Worm (Caenorhabditis elegans): Measurements from ENCODE around the gene Y39A3CL.3.
A peak's percentile ranks its signal among the peaks of the same experiment; 100 is the strongest.

Y39A3CL.3 gene

ce11 chrIII:1777468-1777867 is at the start of gene Y39A3CL.3:
TSS of gene Y39A3CL.3 (plus strand) at chrIII:1777802.
- TF ChIP-seq Y48G9A.11 (GFP tag; IDR thresholded peaks at IDR 0.05), result no peak
- no peak for TF ChIP-seq tag-97 (GFP tag; IDR thresholded peaks at IDR 0.05)
- TF ChIP-seq rbr-2 (tag; optimal IDR thresholded peaks at IDR 0.05), result no peak
- peak; percentile 3 for TF ChIP-seq mep-1 (tag; optimal IDR thresholded peaks at IDR 0.05)
- no peak for TF ChIP-seq F44E2.7 (GFP tag; IDR thresholded peaks at IDR 0.05)
- TF ChIP-seq fkh-10 (GFP tag; optimal IDR thresholded peaks at IDR 0.05), result no peak
- no peak for TF ChIP-seq lin-39 (tag; optimal IDR thresholded peaks at IDR 0.05)
- TF ChIP-seq ceh-32 (tag; optimal IDR thresholded peaks at IDR 0.05; ENCODE audit: poor library complexity), result no peak
- peak; percentile 58 for TF ChIP-seq mes-2 (tag; optimal IDR thresholded peaks at IDR 0.05; ENCODE audit: poor library complexity, severe bottlenecking)
- no peak for TF ChIP-seq nhr-41 (GFP tag; IDR thresholded peaks at IDR 0.05)
- peak; percentile 51 for TF ChIP-seq dpl-1 (GFP tag; optimal IDR thresholded peaks at IDR 0.05)
- peak; percentile 50 for TF ChIP-seq aha-1 (tag)
- no peak for TF ChIP-seq zip-11 (GFP tag; IDR thresholded peaks at IDR 0.05)
- TF ChIP-seq nhr-102 (tag; optimal IDR thresholded peaks at IDR 0.05), result no peak
- no peak for TF ChIP-seq Y105C5A.15 (GFP tag; IDR thresholded peaks at IDR 0.05)
- TF ChIP-seq egl-43 (GFP tag; IDR thresholded peaks at IDR 0.05), result no peak
- TF ChIP-seq unc-130 (GFP tag; optimal IDR thresholded peaks at IDR 0.05), result no peak
- TF ChIP-seq lsy-2 (tag; optimal IDR thresholded peaks at IDR 0.05), result peak; percentile 58 to 97
- no peak for TF ChIP-seq F26F4.8 (GFP tag; conservative IDR thresholded peaks at IDR 0.05)
- no peak for TF ChIP-seq F10B5.3 (tag; optimal IDR thresholded peaks at IDR 0.05)

ce11 chrIII:1731850-1732249 is 45.8 kb upstream of the Y39A3CL.3 start:
- TF ChIP-seq fkh-10 (GFP tag; optimal IDR thresholded peaks at IDR 0.05) (peak; percentile 80), aha-1 (tag) (peak; percentile 70), ces-1 (GFP tag; optimal IDR thresholded peaks at IDR 0.05) (peak; percentile 80), unc-130 (GFP tag; optimal IDR thresholded peaks at IDR 0.05) (no peak), Y105C5A.15 (GFP tag; IDR thresholded peaks at IDR 0.05) (no peak)

ce11 chrIII:1733001-1733400 is 44.6 kb upstream of the Y39A3CL.3 start, which contains the start of gene ser-4:
TSS of gene ser-4 (minus strand) at chrIII:1733101.
- TF ChIP-seq cey-2 (tag; optimal IDR thresholded peaks at IDR 0.05; ENCODE audit: borderline replicate concordance, insufficient read depth), result no peak
- peak; percentile 28; the same call in 1 of the 2 replicates for TF ChIP-seq set-16 (GFP tag; IDR thresholded peaks at IDR 0.05)

- TF ChIP-seq unc-62 (GFP tag; optimal IDR thresholded peaks at IDR 0.05 in 1 of 2), result peak in 1 of 2 experiments; percentile 6
- no peak for TF ChIP-seq unc-62 (tag; optimal IDR thresholded peaks at IDR 0.05)
- TF ChIP-seq unc-39 (tag; optimal IDR thresholded peaks at IDR 0.05), result no peak
- peak; percentile 31 for TF ChIP-seq fkh-10 (GFP tag; optimal IDR thresholded peaks at IDR 0.05)
Observed at ce11 chrIII:1733412-1733811, 44.2 kb upstream of the Y39A3CL.3 start.

- TF ChIP-seq mxl-3 (GFP tag; optimal IDR thresholded peaks at IDR 0.05) (no peak), nhr-6 (tag; optimal IDR thresholded peaks at IDR 0.05) (no peak), vab-7 (GFP tag; IDR thresholded peaks at IDR 0.05) (peak; percentile 29; the same call in 1 of the 2 replicates), tag-97 (GFP tag; IDR thresholded peaks at IDR 0.05) (no peak), ceh-20 (GFP tag; IDR thresholded peaks at IDR 0.05) (no peak), nhr-11 (tag; optimal IDR thresholded peaks at IDR 0.05) (no peak), hlh-30 (tag; optimal IDR thresholded peaks at IDR 0.05; ENCODE audit: insufficient read depth) (no peak), dve-1 (tag; optimal IDR thresholded peaks at IDR 0.05; ENCODE audit: insufficient read depth) (no peak), madf-9 (GFP tag; conservative IDR thresholded peaks at IDR 0.05) (no peak), nhr-10 (tag; optimal IDR thresholded peaks at IDR 0.05) (no peak), ceh-32 (tag; optimal IDR thresholded peaks at IDR 0.05; ENCODE audit: poor library complexity) (no peak), ces-1 (GFP tag; optimal IDR thresholded peaks at IDR 0.05) (no peak), R02D3.7 (tag; optimal IDR thresholded peaks at IDR 0.05) (no peak), egl-43 (GFP tag; IDR thresholded peaks at IDR 0.05) (peak; percentile 75), hlh-11 (tag; optimal IDR thresholded peaks at IDR 0.05) (no peak), spr-1 (tag; optimal IDR thresholded peaks at IDR 0.05) (no peak), nhr-25 (tag; optimal IDR thresholded peaks at IDR 0.05; ENCODE audit: borderline replicate concordance, insufficient read depth) (no peak), arid-1 (GFP tag; conservative IDR thresholded peaks at IDR 0.05) (no peak), tra-1 (GFP tag; IDR thresholded peaks at IDR 0.05) (peak; percentile 16; the same call in 1 of the 2 replicates), ceh-62 (tag; optimal IDR thresholded peaks at IDR 0.05) (no peak), lin-13 (GFP tag; optimal IDR thresholded peaks at IDR 0.05) (peak; percentile 34), zip-2 (tag; optimal IDR thresholded peaks at IDR 0.05) (no peak)
Observed at ce11 chrIII:1743081-1743480, 34.5 kb upstream of the Y39A3CL.3 start.

Measured in whole organism, L4 larva.